Fruit fly (Drosophila melanogaster): Measurements from ENCODE around the gene CG14931.

Gene CG14931

DNA sequence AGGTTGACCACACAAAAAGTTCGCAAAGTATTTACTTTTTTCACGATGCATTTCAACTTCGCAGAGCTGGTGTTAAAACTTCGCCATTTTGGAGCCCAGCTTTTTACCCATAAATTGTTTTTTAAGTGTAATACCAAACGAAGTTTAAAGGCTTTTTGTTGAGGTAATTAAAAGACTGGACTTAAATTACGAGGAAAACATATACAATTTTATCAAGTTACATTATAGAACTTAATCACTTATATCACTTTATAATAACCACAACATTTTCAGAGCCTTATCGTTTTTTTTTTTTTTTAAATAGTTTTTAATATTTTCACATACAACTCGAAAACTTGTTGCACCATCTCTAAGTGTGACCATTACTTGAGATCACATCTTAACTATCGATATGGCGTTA lies at the start of gene CG14931:
Gene CG14931 (plus strand): TSS at position 301 of the 400 bp plus-strand sequence.
- no peak for TF ChIP-seq h (optimal IDR thresholded peaks at IDR 0.05)
- no peak for TF ChIP-seq psq (optimal IDR thresholded peaks at IDR 0.05)
- TF ChIP-seq insv (optimal IDR thresholded peaks at IDR 0.05): no peak
- no peak for TF ChIP-seq Myc (optimal IDR thresholded peaks at IDR 0.05)
- no peak for TF ChIP-seq Sin3A (optimal IDR thresholded peaks at IDR 0.05)
- no peak for TF ChIP-seq ttk (optimal IDR thresholded peaks at IDR 0.05)

DNA sequence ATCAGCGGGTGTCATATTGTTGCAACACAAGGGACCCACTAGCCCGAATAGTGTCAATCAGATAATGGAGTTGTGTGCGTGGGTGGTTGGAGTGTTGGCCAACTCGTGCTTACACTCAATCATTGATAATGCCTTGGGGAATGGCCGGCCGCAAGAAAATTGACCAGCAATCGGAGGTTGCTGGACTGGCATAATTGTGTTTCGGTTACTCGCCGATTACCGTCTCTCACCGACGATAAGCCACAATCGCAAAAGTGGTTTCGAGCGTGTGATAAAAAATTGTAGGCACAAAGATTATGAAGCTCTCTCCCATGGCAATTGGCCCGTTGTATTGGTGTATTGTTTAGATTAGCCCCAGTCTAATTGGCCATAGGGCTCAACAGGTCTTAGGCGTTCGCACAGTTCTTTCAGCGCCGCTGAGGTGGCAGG lies 49.6 kb upstream of the CG14931 start, which contains the start of gene Vha100-5:
Gene Vha100-5 (plus strand): TSS at position 395 of the 429 bp plus-strand sequence.
- TF ChIP-seq psq (optimal IDR thresholded peaks at IDR 0.05) (no peak), ttk (optimal IDR thresholded peaks at IDR 0.05) (no peak)

DNA sequence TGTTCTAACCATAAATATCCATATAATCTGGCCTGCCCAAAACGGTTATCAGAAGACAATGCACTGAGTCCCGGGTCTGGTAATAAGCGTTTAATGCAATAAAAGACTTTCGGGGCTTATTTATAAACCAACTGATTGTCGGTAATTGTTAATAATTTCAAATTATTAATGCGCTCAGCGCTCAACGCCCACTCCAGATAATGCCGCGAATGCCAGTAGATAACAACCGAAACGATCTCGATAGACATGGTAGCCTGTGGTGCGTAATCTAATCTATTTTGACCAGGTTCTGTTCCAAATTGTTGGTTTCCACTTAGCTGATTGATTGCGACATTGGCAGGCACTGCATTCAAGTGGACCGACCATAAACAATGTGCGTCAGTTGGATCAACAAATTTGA lies 47.5 kb upstream of the CG14931 start:
- no peak for TF ChIP-seq h (optimal IDR thresholded peaks at IDR 0.05)
- no peak for TF ChIP-seq Myc (optimal IDR thresholded peaks at IDR 0.05)
- no peak for TF ChIP-seq insv (optimal IDR thresholded peaks at IDR 0.05)
- TF ChIP-seq ttk (optimal IDR thresholded peaks at IDR 0.05): no peak

DNA sequence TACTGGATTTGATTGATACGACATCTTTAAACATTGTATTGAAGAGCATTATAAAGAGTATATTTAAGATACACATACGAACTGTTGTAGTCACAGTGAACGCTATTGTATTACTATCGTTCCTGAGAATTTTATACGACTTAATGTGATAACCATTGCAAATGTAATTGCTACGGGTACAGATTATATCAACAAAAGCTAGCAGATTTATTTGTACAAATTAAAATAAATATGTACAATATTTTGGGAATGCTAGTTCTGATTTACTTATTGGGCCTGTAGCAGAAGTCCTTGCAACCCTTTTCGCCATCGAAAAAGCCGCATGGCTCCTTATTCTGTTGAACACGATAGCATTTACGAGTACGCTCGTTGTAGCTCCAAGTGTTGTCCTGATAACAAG lies 34.7 kb upstream of the CG14931 start, which contains the start of gene CG42470:
Gene CG42470 (minus strand): TSS at position 101 of the 400 bp plus-strand sequence.
- TF ChIP-seq Myc (optimal IDR thresholded peaks at IDR 0.05) (no peak), h (optimal IDR thresholded peaks at IDR 0.05) (no peak), ttk (optimal IDR thresholded peaks at IDR 0.05) (no peak), Sin3A (optimal IDR thresholded peaks at IDR 0.05) (no peak), insv (optimal IDR thresholded peaks at IDR 0.05) (no peak), psq (optimal IDR thresholded peaks at IDR 0.05) (no peak)

DNA sequence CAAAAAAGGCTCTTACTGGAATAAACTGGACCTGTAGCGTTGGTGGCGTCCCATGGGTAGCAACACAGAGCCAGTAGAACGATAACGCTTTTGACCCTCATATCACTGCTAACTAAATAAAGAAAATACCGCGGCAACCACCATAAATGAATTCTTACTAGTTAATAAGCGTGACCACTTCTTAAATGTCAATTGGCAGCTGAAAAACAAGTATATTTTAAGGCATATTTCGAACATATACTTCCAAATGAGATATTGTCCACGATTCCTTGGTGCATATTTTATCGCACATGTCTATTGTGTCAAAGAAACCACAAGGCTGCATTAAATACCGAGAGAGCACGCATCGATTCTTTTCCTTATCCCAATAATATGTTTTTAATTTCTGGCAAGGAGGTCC lies 34.2 kb upstream of the CG14931 start, which contains the start of gene CG42471:
Gene CG42471 (minus strand): TSS at position 101 of the 400 bp plus-strand sequence.
- TF ChIP-seq ttk (optimal IDR thresholded peaks at IDR 0.05) (no peak), Sin3A (optimal IDR thresholded peaks at IDR 0.05) (no peak), psq (optimal IDR thresholded peaks at IDR 0.05) (no peak), h (optimal IDR thresholded peaks at IDR 0.05) (no peak), Myc (optimal IDR thresholded peaks at IDR 0.05) (no peak), insv (optimal IDR thresholded peaks at IDR 0.05) (no peak)

DNA sequence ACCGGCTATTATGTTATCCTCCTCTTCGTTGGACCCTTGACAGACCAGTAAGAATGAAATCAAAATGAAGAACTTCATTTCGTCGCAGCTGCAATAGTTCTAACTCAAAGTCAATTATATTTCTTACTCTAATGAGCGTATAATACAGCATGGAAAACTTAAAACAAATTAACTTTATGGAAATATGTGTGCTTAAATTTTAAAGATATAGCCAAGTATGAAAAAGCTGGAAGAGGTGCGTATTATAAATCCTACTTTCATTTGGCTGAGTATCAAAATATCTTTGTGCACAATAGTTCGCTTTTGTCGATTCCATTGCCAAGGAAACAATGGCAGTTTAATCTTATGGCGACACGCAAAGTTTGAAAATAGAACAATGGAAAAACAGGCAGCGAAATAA lies 33.7 kb upstream of the CG14931 start, which contains the start of gene Sfp33A1:
Gene Sfp33A1 (minus strand): TSS at position 101 of the 400 bp plus-strand sequence.
- TF ChIP-seq insv (optimal IDR thresholded peaks at IDR 0.05) (no peak), h (optimal IDR thresholded peaks at IDR 0.05) (no peak), psq (optimal IDR thresholded peaks at IDR 0.05) (no peak), ttk (optimal IDR thresholded peaks at IDR 0.05) (no peak), Sin3A (optimal IDR thresholded peaks at IDR 0.05) (no peak)

DNA sequence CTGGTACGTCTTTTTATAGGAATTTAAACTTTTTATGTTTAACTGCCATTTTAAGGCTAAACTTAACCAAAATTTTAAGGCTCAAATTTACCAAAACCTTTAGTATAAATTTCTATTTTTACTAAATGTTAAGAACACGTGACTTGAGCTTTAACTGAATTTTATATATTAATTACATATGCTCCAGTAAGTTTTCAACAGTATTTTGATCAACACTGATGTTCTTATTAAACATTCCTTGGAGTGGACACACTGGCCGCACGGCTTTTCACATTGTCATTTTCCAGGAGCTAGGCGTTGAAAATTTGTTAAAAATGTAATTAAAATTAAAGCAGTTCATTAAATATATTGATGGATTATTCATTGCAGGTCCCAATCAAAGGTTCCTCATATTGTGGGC lies 1.6 kb downstream of the CG14931 start, which contains the start of gene CG14932:
Gene CG14932 (plus strand): TSS at position 230 of the 400 bp plus-strand sequence.
- no peak for TF ChIP-seq Myc (optimal IDR thresholded peaks at IDR 0.05)
- no peak for TF ChIP-seq insv (optimal IDR thresholded peaks at IDR 0.05)
- no peak for TF ChIP-seq Sin3A (optimal IDR thresholded peaks at IDR 0.05)
- TF ChIP-seq psq (optimal IDR thresholded peaks at IDR 0.05): no peak
- TF ChIP-seq h (optimal IDR thresholded peaks at IDR 0.05): no peak
- TF ChIP-seq ttk (optimal IDR thresholded peaks at IDR 0.05): no peak

DNA sequence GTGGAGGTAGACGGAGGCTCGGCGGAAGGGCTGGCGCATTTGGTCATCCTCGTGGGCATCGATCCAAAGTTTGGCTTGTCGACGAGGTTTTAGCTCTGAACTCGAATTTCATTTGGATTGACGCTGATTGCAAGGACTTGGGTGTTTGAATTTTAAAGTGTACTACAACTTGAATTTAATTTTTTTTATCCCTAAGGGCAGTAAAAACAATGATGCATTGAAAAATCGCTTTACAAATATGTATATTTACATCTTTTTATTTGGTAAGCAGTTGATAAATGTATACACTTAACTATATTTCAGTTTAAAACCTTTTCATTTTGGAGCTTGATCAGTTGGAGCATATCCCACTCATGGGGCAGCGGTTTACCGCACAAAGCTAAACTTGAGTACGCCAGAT lies 4.1 kb downstream of the CG14931 start, which contains the start of gene Tsp33B:
Gene Tsp33B (minus strand): TSS at position 101 of the 400 bp plus-strand sequence.
- TF ChIP-seq insv (optimal IDR thresholded peaks at IDR 0.05) (no peak), h (optimal IDR thresholded peaks at IDR 0.05) (no peak), ttk (optimal IDR thresholded peaks at IDR 0.05) (no peak), psq (optimal IDR thresholded peaks at IDR 0.05) (no peak), Myc (optimal IDR thresholded peaks at IDR 0.05) (no peak), Sin3A (optimal IDR thresholded peaks at IDR 0.05) (no peak)

DNA sequence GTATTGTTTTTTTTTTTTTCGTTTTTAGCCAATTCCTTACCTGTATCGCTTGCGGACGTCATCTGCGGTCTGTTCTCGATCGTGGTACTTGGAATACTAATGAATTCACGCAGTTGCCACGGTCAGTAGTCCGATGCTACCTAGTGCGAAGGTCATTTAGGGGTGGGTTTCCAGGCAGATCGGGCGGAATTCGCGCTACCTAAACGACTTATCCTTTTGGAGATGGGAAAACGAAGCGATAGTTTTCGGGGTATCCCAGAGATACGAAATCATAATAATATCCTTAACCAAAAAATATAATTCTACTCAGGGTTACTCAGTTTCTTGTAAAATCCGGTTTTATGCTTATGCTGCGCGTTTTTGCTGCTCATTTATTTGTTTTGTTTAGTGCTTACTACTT lies 5.9 kb downstream of the CG14931 start, which contains the start of gene CG14937:
Gene CG14937 (minus strand): TSS at position 101 of the 400 bp plus-strand sequence.
- TF ChIP-seq h (optimal IDR thresholded peaks at IDR 0.05): no peak
- no peak for TF ChIP-seq insv (optimal IDR thresholded peaks at IDR 0.05)
- TF ChIP-seq psq (optimal IDR thresholded peaks at IDR 0.05): no peak
- no peak for TF ChIP-seq Myc (optimal IDR thresholded peaks at IDR 0.05)
- TF ChIP-seq Sin3A (optimal IDR thresholded peaks at IDR 0.05): no peak
- TF ChIP-seq ttk (optimal IDR thresholded peaks at IDR 0.05): no peak

DNA sequence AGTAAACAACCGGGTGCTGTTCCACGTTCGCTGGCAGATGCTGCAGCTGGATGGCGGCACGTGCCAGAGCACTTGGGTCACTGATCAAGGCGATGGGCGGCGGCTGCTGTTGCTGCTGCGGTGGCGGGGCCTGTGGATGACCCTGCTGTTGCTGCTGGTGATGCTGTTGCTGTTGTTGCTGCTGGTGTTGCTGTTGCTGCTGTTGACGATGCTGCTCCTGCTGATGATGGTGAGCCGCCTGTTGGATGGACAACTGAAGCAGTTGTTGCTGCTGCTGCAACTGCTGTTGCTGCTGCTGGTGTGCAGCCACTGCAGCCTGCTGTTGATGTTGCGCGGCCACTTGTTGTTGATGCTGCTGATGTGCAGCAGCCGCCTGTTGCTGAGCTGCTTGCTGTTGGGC lies 9.0 kb downstream of the CG14931 start:
- TF ChIP-seq h (optimal IDR thresholded peaks at IDR 0.05) (peak; percentile 18), Myc (optimal IDR thresholded peaks at IDR 0.05) (no peak), psq (optimal IDR thresholded peaks at IDR 0.05) (no peak), insv (optimal IDR thresholded peaks at IDR 0.05) (no peak), ttk (optimal IDR thresholded peaks at IDR 0.05) (no peak), Sin3A (optimal IDR thresholded peaks at IDR 0.05) (no peak)

DNA sequence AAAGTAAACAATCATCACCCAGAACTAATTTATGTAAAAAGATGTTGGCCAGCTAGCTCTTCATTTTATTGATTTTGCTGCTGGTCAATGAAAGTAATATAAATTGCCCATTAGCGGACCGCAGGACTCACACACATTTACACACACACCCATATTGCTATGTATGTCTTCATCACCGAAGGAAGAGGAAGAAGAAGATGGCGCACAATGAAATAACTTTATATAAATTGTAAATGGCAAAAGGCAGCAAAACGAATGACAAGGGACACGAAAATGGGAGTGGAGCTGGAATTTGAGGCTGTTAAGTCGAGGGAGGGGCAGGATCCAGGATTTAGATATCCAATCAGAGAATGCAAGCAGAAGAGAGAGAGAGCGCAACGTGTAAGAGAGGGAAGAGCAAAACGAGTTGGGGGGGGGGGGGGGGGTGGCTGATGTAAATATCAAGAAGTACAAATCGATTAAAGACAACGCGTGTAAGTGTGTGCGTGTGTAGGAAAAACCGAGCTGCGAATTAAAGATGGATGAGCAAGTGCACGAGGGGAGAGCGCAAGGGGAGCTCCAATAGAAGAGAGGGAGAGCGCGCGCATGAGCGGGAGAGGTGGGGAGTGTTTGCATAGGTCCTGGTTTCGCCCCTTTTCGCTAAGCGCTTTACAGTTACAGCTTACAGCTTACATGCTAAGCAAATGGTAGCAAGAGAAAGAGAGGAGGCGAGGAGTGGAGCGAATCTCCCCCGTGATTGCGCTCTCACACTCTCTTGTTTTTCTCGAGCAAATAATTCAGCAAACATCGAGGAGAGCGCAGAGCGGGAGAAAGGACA lies 16.3 kb downstream of the CG14931 start:
- TF ChIP-seq Myc (optimal IDR thresholded peaks at IDR 0.05) (no peak), insv (optimal IDR thresholded peaks at IDR 0.05) (no peak), ttk (optimal IDR thresholded peaks at IDR 0.05) (no peak), h (optimal IDR thresholded peaks at IDR 0.05) (no peak), psq (optimal IDR thresholded peaks at IDR 0.05) (no peak), Sin3A (optimal IDR thresholded peaks at IDR 0.05) (no peak)

DNA sequence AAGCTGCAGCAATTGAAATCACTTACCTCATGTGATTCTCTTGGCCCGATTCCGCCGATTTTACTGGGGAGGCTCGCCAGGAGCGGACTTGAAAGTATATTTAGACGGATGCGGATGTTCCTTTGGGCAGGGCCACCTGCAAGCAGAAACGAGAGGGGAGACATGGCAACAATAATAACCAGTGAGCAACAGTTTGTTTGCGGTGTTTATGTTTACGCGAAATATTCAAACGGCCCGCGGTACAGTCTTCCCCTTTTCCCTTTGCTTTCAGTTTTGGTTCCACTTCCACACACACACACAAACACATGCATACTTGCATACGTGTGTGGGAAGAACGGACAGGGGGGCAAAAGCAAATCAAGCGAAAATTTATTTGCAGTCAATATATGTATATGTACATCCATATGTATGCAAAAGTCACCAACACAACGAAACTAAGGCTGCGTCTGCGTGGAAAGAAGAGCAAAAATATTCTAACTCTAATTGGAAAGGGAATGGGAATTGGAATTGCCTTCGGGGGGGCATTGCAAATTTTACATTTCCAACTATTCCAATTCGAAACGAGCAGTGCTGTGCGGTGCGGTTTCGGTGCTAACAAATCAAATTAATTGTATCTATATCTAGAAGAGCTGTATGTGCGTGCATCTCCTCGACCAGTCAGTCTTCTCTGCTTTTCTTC lies 18.0 kb downstream of the CG14931 start:
- no peak for TF ChIP-seq h (optimal IDR thresholded peaks at IDR 0.05)
- peak; percentile 81 for TF ChIP-seq psq (optimal IDR thresholded peaks at IDR 0.05)

All from Kc167 (cell line).